Worm (Caenorhabditis elegans): ENCODE data around the gene F47F2.3.
A peak's percentile ranks its signal among the peaks of the same experiment; 100 is the strongest.

DNA sequence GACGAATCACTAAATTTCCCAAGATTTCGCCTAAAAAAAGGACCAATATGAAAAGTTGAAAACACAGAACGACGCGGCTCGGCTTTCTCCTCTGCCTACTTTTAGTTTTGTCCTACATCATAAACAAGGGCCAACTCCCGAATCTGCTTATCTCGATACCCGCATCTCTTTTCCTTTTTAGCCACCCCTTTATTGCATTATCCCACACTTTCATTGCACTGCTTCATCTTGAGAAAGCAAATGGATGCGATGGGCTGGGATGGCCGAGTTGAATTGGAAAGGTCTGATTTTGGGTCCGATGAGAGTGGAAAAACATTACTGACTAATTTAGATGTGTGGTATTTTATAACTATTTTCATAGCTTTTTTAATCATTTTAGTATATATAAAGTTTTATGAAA is 39.8 kb downstream of the F47F2.3 start:
- no peak for TF ChIP-seq tbx-8 (GFP tag; optimal IDR thresholded peaks at IDR 0.05)
- TF ChIP-seq elt-3 (tag; optimal IDR thresholded peaks at IDR 0.05) = no peak
- no peak for TF ChIP-seq mep-1 (tag; optimal IDR thresholded peaks at IDR 0.05)
- TF ChIP-seq sptf-1 (tag; optimal IDR thresholded peaks at IDR 0.05) = no peak
- TF ChIP-seq ces-1 (GFP tag; optimal IDR thresholded peaks at IDR 0.05) = peak; percentile 83

Data from whole organism, mixed stage, embryonic.